Worm (Caenorhabditis elegans) whole organism, early embryonic: ENCODE data around the gene elks-1.

Experiments used
- ama-1 ChIP-seq: fragments of 150-350 bp; optimal IDR thresholded peaks from 2 replicates; lab custom pipeline; 2014
- flt-1 ChIP-seq: fragments of 200-800 bp; sonication (Bioruptor generic); IDR thresholded peaks from 2 replicates; pipeline ENCODE4 v1.3.6; 2022; ENCODE audit warnings: missing genetic modification characterization, missing compliant biosample characterization
- hnd-1 ChIP-seq: sonication (generic microtip); optimal IDR thresholded peaks from 2 replicates; lab custom pipeline; 2016; ENCODE audit warnings: missing genetic modification characterization, missing compliant biosample characterization
- scrt-1 ChIP-seq: fragments of 200-800 bp; sonication (Bioruptor generic); IDR thresholded peaks from 2 replicates; pipeline ENCODE4 v1.3.6; 2022; ENCODE audit warnings: missing genetic modification characterization, missing compliant biosample characterization
- tbx-11 ChIP-seq: fragments of 200-800 bp; sonication (Bioruptor generic); IDR thresholded peaks from 2 replicates; pipeline ENCODE4 v1.3.6; 2022; ENCODE audit warnings: missing genetic modification characterization, missing compliant biosample characterization
- tbx-37 ChIP-seq: fragments of 200-800 bp; sonication (Bioruptor generic); conservative IDR thresholded peaks from 2 replicates; pipeline ENCODE4 v1.3.6; 2022; ENCODE audit warnings: missing genetic modification reagents, missing genetic modification characterization, missing compliant biosample characterization

DNA sequence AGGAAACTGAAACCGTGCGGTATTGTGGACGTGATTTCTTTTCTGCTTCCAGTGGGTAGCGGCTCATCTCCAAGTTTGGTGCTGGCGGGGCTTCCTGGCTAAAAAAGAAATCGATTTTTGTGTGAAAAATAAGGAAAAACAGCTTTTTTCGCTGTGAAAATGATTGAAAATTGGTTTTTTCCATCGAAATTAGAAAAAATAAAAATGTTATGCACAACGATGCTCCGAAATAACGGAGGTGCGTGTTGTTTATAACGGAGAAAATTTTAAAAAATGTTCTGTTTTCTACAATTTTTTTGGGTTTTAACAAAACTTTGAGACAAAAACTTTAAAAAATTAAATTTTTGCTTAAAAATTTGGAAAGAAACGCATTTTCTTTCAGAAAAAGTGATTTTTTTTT, 33.4 kb upstream of the elks-1 start:
- TF ChIP-seq ama-1: no peak
- TF ChIP-seq flt-1 (GFP tag; lab: Robert Waterston, UW): no peak
- no peak for TF ChIP-seq tbx-37 (GFP tag; lab: Robert Waterston, UW)
- TF ChIP-seq hnd-1 (tag; lab: Kevin White, UChicago): no peak
- no peak for TF ChIP-seq scrt-1 (GFP tag; lab: Robert Waterston, UW)
- TF ChIP-seq tbx-11 (GFP tag; lab: Robert Waterston, UW): no peak
